Worm (Caenorhabditis elegans) whole organism, mixed stage, embryonic: ENCODE data around the gene ttr-51.

Experiments
- bed-3 ChIP-seq: fragments of 200-800 bp; sonication (Bioruptor generic); optimal IDR thresholded peaks from 3 replicates; lab custom pipeline; 2018; ENCODE audit warnings: mild to moderate bottlenecking, missing genetic modification characterization, moderate library complexity, missing compliant biosample characterization
- blmp-1 ChIP-seq: fragments of 150-350 bp; optimal IDR thresholded peaks from 2 replicates; lab custom pipeline; 2014; ENCODE audit warnings: missing biosample characterization, missing genetic modification characterization
- elt-1 ChIP-seq: sonication (generic microtip); optimal IDR thresholded peaks from 2 replicates; lab custom pipeline; 2017; ENCODE audit warnings: missing genetic modification characterization, mild to moderate bottlenecking, missing compliant biosample characterization, antibody characterized with exemption, moderate library complexity, borderline replicate concordance; ENCODE audit not compliant: insufficient read depth
- elt-3 ChIP-seq: fragments of 150-350 bp; optimal IDR thresholded peaks from 2 replicates; lab custom pipeline; 2014; ENCODE audit warnings: missing biosample characterization, missing genetic modification characterization
- hlh-1 ChIP-seq: fragments of 150-350 bp; optimal IDR thresholded peaks from 2 replicates; lab custom pipeline; 2014; ENCODE audit warnings: missing biosample characterization, missing genetic modification reagents, missing genetic modification characterization
- lsy-2 ChIP-seq: fragments of 150-350 bp; optimal IDR thresholded peaks from 2 replicates; lab custom pipeline; 2014; ENCODE audit warnings: missing biosample characterization, missing genetic modification characterization
- mls-2 ChIP-seq: sonication (generic microtip); optimal IDR thresholded peaks from 2 replicates; lab custom pipeline; 2016; ENCODE audit warnings: mild to moderate bottlenecking, missing genetic modification characterization, moderate library complexity, missing compliant biosample characterization
- nhr-12 ChIP-seq: fragments of 150-350 bp; optimal IDR thresholded peaks from 2 replicates; lab custom pipeline; 2014; ENCODE audit warnings: missing biosample characterization, missing genetic modification characterization
- nhr-237 ChIP-seq: fragments of 150-350 bp; optimal IDR thresholded peaks from 2 replicates; lab custom pipeline; 2014; ENCODE audit warnings: missing biosample characterization, missing genetic modification characterization
- nhr-76 ChIP-seq: sonication (generic microtip); optimal IDR thresholded peaks from 2 replicates; lab custom pipeline; 2017; ENCODE audit warnings: missing biosample characterization, missing genetic modification characterization
- pha-4 ChIP-seq: fragments of 150-350 bp; optimal IDR thresholded peaks from 2 replicates; lab custom pipeline; 2018; ENCODE audit warnings: missing biosample characterization, missing genetic modification reagents, missing genetic modification characterization
- snpc-4 ChIP-seq: fragments of 150-350 bp; optimal IDR thresholded peaks from 2 replicates; lab custom pipeline; 2014; ENCODE audit warnings: missing biosample characterization, missing genetic modification characterization
- unc-62 ChIP-seq: fragments of 150-350 bp; optimal IDR thresholded peaks from 2 replicates; lab custom pipeline; 2014; ENCODE audit warnings: missing biosample characterization, missing genetic modification reagents, missing genetic modification characterization
- ztf-11 ChIP-seq: fragments of 150-350 bp; optimal IDR thresholded peaks from 2 replicates; lab custom pipeline; 2014; ENCODE audit warnings: missing biosample characterization, missing genetic modification characterization

DNA sequence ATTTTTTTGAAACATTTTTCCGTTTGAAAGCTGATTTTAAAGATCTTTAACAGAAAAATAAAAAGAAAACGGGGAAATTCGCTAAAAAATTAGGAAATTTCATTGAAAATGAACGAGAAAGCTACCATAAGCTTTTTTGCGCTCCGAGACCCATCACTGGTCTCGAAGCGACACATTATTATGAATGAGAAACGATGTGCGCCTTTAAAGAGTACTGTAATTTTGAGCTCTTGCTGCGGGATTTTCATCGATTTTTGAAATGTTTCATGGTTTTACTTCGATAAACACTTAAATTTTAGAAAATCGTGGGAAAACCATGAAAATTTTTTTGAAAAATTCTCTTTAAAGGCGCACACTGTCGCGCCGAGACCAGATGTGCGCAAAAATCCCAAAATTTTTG, 38.1 kb upstream of the ttr-51 start:
- no peak for TF ChIP-seq snpc-4 (tag; lab: Kevin White, UChicago)
- TF ChIP-seq bed-3 (GFP tag; lab: Kevin White, UChicago) = no peak
- no peak for TF ChIP-seq nhr-12
- TF ChIP-seq ztf-11 (tag; lab: Kevin White, UChicago) = no peak
- no peak for TF ChIP-seq nhr-76 (tag; lab: Kevin White, UChicago)
- TF ChIP-seq elt-3 (tag; lab: Kevin White, UChicago) = no peak
- TF ChIP-seq blmp-1 (tag; lab: Kevin White, UChicago) = no peak
- TF ChIP-seq pha-4 = no peak
- TF ChIP-seq hlh-1 (tag; lab: Kevin White, UChicago) = no peak
- no peak for TF ChIP-seq unc-62
- TF ChIP-seq nhr-237 = no peak
- TF ChIP-seq mls-2 = no peak
- TF ChIP-seq elt-1 (tag; lab: Kevin White, UChicago) = no peak
- no peak for TF ChIP-seq lsy-2
